Fruit fly (Drosophila melanogaster): Measurements from ENCODE around the gene mRpS24.

The mRpS24 gene

dm6 chr3R:24193373-24193879 lies 30.1 kb upstream of the mRpS24 start, which contains the start of the genes SMC6 and CG6204 (continued):
- TF ChIP-seq CG7556 (GFP tag; optimal IDR thresholded peaks at IDR 0.05) (peak; percentile 93), vnd (GFP tag; IDR thresholded peaks at IDR 0.05; ENCODE audit: partially characterized antibody) (no peak), CG13123 (GFP tag; optimal IDR thresholded peaks at IDR 0.05) (peak; percentile 71), Dad (GFP tag; optimal IDR thresholded peaks at IDR 0.05) (peak; percentile 78), CG4820 (GFP tag; optimal IDR thresholded peaks at IDR 0.05) (peak; percentile 92), row (GFP tag; IDR thresholded peaks at IDR 0.05) (peak; percentile 99), CG8281 (tag; optimal IDR thresholded peaks at IDR 0.05) (peak; percentile 81), btn (GFP tag; optimal IDR thresholded peaks at IDR 0.05) (peak; percentile 34), dm (GFP tag; optimal IDR thresholded peaks at IDR 0.05) (peak; percentile 61), CG2712 (tag; optimal IDR thresholded peaks at IDR 0.05) (peak; percentile 95), B-H1 (GFP tag; IDR thresholded peaks at IDR 0.05) (peak; percentile 92), CG10267 (tag; optimal IDR thresholded peaks at IDR 0.05) (peak; percentile 86), run (tag; optimal IDR thresholded peaks at IDR 0.05) (peak; percentile 92), jing (GFP tag; optimal IDR thresholded peaks at IDR 0.05) (peak; percentile 79), Med (GFP tag) (peak; percentile 96), Rx (GFP tag; IDR thresholded peaks at IDR 0.05) (peak; percentile 89), NFAT (GFP tag; IDR thresholded peaks at IDR 0.05) (peak; percentile 91), CG8944 (GFP tag; optimal IDR thresholded peaks at IDR 0.05) (peak; percentile 70), Chrac-16 (GFP tag; optimal IDR thresholded peaks at IDR 0.05) (peak; percentile 94), zfh1 (GFP tag; IDR thresholded peaks at IDR 0.05) (peak; percentile 93), chinmo (GFP tag; IDR thresholded peaks at IDR 0.05; ENCODE audit: partially characterized antibody) (no peak), CG2202 (tag; optimal IDR thresholded peaks at IDR 0.05) (peak; percentile 80), pita (GFP tag; optimal IDR thresholded peaks at IDR 0.05) (no peak), CG15269 (tag; optimal IDR thresholded peaks at IDR 0.05) (peak; percentile 96), CG6813 (GFP tag; optimal IDR thresholded peaks at IDR 0.05) (peak; percentile 81), CG16813 (GFP tag; IDR thresholded peaks at IDR 0.05; ENCODE audit: partially characterized antibody) (peak; percentile 33; the same call in 1 of the 3 replicates), CG32767 (GFP tag; IDR thresholded peaks at IDR 0.05) (peak; percentile 89), Fer2 (tag; optimal IDR thresholded peaks at IDR 0.05) (peak; percentile 93), Nf-YC (tag; optimal IDR thresholded peaks at IDR 0.05) (peak; percentile 86), CG13624 (GFP tag; optimal IDR thresholded peaks at IDR 0.05) (peak; percentile 95), CG13894 (tag; optimal IDR thresholded peaks at IDR 0.05) (peak; percentile 95), Aef1 (GFP tag; IDR thresholded peaks at IDR 0.05) (peak; percentile 95), Hr3 (GFP tag; optimal IDR thresholded peaks at IDR 0.05) (peak; percentile 95), Mrtf (GFP tag; IDR thresholded peaks at IDR 0.05) (peak; percentile 90), sug (tag; optimal IDR thresholded peaks at IDR 0.05) (peak; percentile 93), CG10147 (GFP tag; optimal IDR thresholded peaks at IDR 0.05) (peak; percentile 93), CG14014 (GFP tag; IDR thresholded peaks at IDR 0.05) (peak; percentile 96), HLH3B (GFP tag; IDR thresholded peaks at IDR 0.05) (peak; percentile 92), mld (GFP tag; IDR thresholded peaks at IDR 0.05; ENCODE audit: partially characterized antibody) (no peak), bsh (GFP tag; optimal IDR thresholded peaks at IDR 0.05) (peak; percentile 72 to 94), Usf (GFP tag; optimal IDR thresholded peaks at IDR 0.05) (peak; percentile 88), CG32772 (GFP tag; IDR thresholded peaks at IDR 0.05) (peak; percentile 95), Blimp-1 (GFP tag; optimal IDR thresholded peaks at IDR 0.05) (peak; percentile 90), Dek (tag; optimal IDR thresholded peaks at IDR 0.05) (peak; percentile 94), bcd (GFP tag; optimal IDR thresholded peaks at IDR 0.05) (peak; percentile 94), CG2889 (GFP tag; IDR thresholded peaks at IDR 0.05) (peak; percentile 91), CG12104 (GFP tag; optimal IDR thresholded peaks at IDR 0.05) (peak; percentile 83), wek (GFP tag; optimal IDR thresholded peaks at IDR 0.05) (peak; percentile 70), CG3847 (GFP tag; IDR thresholded peaks at IDR 0.05) (peak; percentile 96), CG4424 (GFP tag; optimal IDR thresholded peaks at IDR 0.05) (peak; percentile 89)
